Worm (Caenorhabditis elegans) whole organism, mixed stage, embryonic: ENCODE measurements around the gene R02D5.24.

Experiments used
- ceh-39 ChIP-seq: fragments of 150-350 bp; optimal IDR thresholded peaks from 2 replicates; lab custom pipeline; 2014; ENCODE audit warnings: missing biosample characterization, missing genetic modification characterization
- lin-13 ChIP-seq: fragments of 150-350 bp; optimal IDR thresholded peaks from 2 replicates; lab custom pipeline; 2014; ENCODE audit warnings: missing biosample characterization, missing genetic modification characterization
- nhr-12 ChIP-seq: fragments of 150-350 bp; optimal IDR thresholded peaks from 2 replicates; lab custom pipeline; 2014; ENCODE audit warnings: missing biosample characterization, missing genetic modification characterization
- unc-120 ChIP-seq: sonication (generic microtip); optimal IDR thresholded peaks from 2 replicates; lab custom pipeline; 2017; ENCODE audit warnings: missing genetic modification characterization, missing compliant biosample characterization; ENCODE audit not compliant: poor library complexity, severe bottlenecking

DNA sequence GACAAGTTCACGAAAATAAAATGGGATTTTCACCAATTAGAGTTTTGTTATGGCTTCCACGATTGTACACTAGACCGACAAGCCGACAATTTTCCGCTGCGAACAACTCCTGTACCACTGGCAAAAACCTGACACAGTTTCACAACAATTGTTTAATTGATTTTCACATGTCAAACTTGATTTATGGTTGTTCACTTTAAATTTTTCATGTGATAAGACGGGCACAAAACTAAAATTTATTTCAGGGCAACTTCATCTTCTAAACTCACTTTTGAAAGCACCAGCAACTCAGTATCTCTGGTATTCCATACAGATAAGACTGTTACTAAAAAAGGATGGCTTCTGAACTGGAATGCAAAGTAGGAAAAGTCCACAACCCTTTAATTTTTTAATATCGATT is 19.7 kb upstream of the R02D5.24 start, which contains the start of gene R02D5.7:
- TF ChIP-seq nhr-12 (no peak), ceh-39 (no peak), unc-120 (tag; lab: Kevin White, UChicago) (no peak), lin-13 (tag; lab: Kevin White, UChicago) (no peak)
